Worm (Caenorhabditis elegans) whole organism, L4 larva: ENCODE results near the gene snfc-5.
"Not testable (repeated sequence)": the region's sequence is repeated elsewhere in the genome, so short reads cannot be mapped to it uniquely, and the experiment has no call there.

Experiments used
- D1046.2 ChIP-seq: fragments of 200-800 bp; sonication (Bioruptor generic); IDR thresholded peaks from 2 replicates; pipeline ENCODE4 v1.3.6; 2022; ENCODE audit warnings: missing genetic modification characterization, missing compliant biosample characterization
- F10B5.3 ChIP-seq: sonication (generic microtip); optimal IDR thresholded peaks from 2 replicates; lab custom pipeline; 2016; ENCODE audit warnings: mild to moderate bottlenecking, missing genetic modification characterization, missing compliant biosample characterization
- F26F4.8 ChIP-seq: fragments of 200-800 bp; sonication (Bioruptor generic); conservative IDR thresholded peaks from 2 replicates; pipeline ENCODE4 v1.3.6; 2022; ENCODE audit warnings: missing genetic modification characterization, missing compliant biosample characterization
- T20F7.1 ChIP-seq: fragments of 200-800 bp; sonication (Bioruptor generic); optimal IDR thresholded peaks from 2 replicates; lab custom pipeline; 2018; ENCODE audit warnings: mild to moderate bottlenecking, missing genetic modification characterization, missing compliant biosample characterization
- T26A8.4 ChIP-seq: fragments of 200-800 bp; sonication (Bioruptor generic); IDR thresholded peaks from 2 replicates; pipeline ENCODE4 v1.3.6; 2022; ENCODE audit warnings: missing genetic modification characterization, missing compliant biosample characterization
- Y75B8A.6 ChIP-seq: fragments of 200-800 bp; sonication (Bioruptor generic); IDR thresholded peaks from 2 replicates; pipeline ENCODE4 v1.3.6; 2022; ENCODE audit warnings: missing genetic modification reagents, missing genetic modification characterization, missing compliant biosample characterization
- ZK546.5 ChIP-seq, 2 experiments: sonication (generic microtip); optimal IDR thresholded peaks; 2 replicates each; lab custom pipeline; 2017; ENCODE audit warnings: missing biosample characterization in 2 of 2, missing genetic modification characterization in 2 of 2
- aha-1 ChIP-seq: fragments of 150-350 bp; peaks from one replicate; lab custom pipeline; 2014; ENCODE audit warnings: missing biosample characterization, missing genetic modification characterization
- aly-2 ChIP-seq: sonication (generic microtip); optimal IDR thresholded peaks from 2 replicates; lab custom pipeline; 2018; ENCODE audit warnings: missing biosample characterization, missing genetic modification characterization
- arid-1 ChIP-seq: fragments of 200-800 bp; sonication (Bioruptor generic); conservative IDR thresholded peaks from 2 replicates; pipeline ENCODE4 v1.3.6; 2022; ENCODE audit warnings: missing genetic modification reagents, missing genetic modification characterization, missing compliant biosample characterization
- ctbp-1 ChIP-seq: fragments of 200-800 bp; sonication (Bioruptor generic); IDR thresholded peaks from 2 replicates; pipeline ENCODE4 v1.3.6; 2022; ENCODE audit warnings: missing genetic modification reagents, missing genetic modification characterization, missing compliant biosample characterization
- daf-12 ChIP-seq: fragments of 150-350 bp; optimal IDR thresholded peaks from 2 replicates; lab custom pipeline; 2014; ENCODE audit warnings: missing biosample characterization, missing genetic modification reagents, missing genetic modification characterization
- daf-16 ChIP-seq, 3 experiments: sonication (generic microtip); optimal IDR thresholded peaks; 2 replicates each; lab custom pipeline; 2016 to 2017; ENCODE audit warnings: missing genetic modification characterization in 3 of 3, missing genetic modification reagents in 3 of 3, mild to moderate bottlenecking in 2 of 3, missing compliant biosample characterization in 2 of 3, missing biosample characterization in 1 of 3, moderate library complexity in 1 of 3
- dmd-8 ChIP-seq: fragments of 200-800 bp; sonication (Bioruptor generic); IDR thresholded peaks from 2 replicates; pipeline ENCODE4 v1.3.6; 2022; ENCODE audit warnings: missing genetic modification characterization, missing compliant biosample characterization
- duxl-1 ChIP-seq: sonication (generic microtip); optimal IDR thresholded peaks from 2 replicates; lab custom pipeline; 2016; ENCODE audit warnings: mild to moderate bottlenecking, missing genetic modification characterization, moderate library complexity, missing compliant biosample characterization; ENCODE audit not compliant: poor library complexity
- dve-1 ChIP-seq: sonication (generic microtip); optimal IDR thresholded peaks from 2 replicates; lab custom pipeline; 2017; ENCODE audit warnings: antibody characterized with exemption, mild to moderate bottlenecking, missing genetic modification characterization, missing compliant biosample characterization; ENCODE audit not compliant: insufficient read depth
- egl-43 ChIP-seq: fragments of 200-800 bp; sonication (Bioruptor generic); IDR thresholded peaks from 2 replicates; pipeline ENCODE4 v1.3.6; 2022; ENCODE audit warnings: missing genetic modification reagents, missing genetic modification characterization, missing compliant biosample characterization
- fos-1 ChIP-seq: fragments of 150-350 bp; optimal IDR thresholded peaks from 2 replicates; lab custom pipeline; 2014; ENCODE audit warnings: missing biosample characterization, missing genetic modification characterization
- hif-1 ChIP-seq, 2 experiments: sonication (generic microtip); optimal IDR thresholded peaks; 2 replicates each; lab custom pipeline; 2016 to 2017; ENCODE audit warnings: missing compliant biosample characterization in 2 of 2, missing genetic modification characterization in 2 of 2, missing genetic modification reagents in 2 of 2, missing genotype in 2 of 2, mild to moderate bottlenecking in 1 of 2
- hlh-11 ChIP-seq: fragments of 200-800 bp; sonication (Bioruptor generic); optimal IDR thresholded peaks from 2 replicates; lab custom pipeline; 2018; ENCODE audit warnings: mild to moderate bottlenecking, missing genetic modification characterization, missing compliant biosample characterization
- hmg-1.1 ChIP-seq: fragments of 200-800 bp; sonication (Bioruptor generic); IDR thresholded peaks from 2 replicates; pipeline ENCODE4 v1.3.6; 2022; ENCODE audit warnings: missing genetic modification reagents, missing genetic modification characterization, missing compliant biosample characterization
- jun-1 ChIP-seq: fragments of 150-350 bp; optimal IDR thresholded peaks from 2 replicates; lab custom pipeline; 2014; ENCODE audit warnings: missing biosample characterization, missing genetic modification reagents, missing genetic modification characterization
- lim-7 ChIP-seq: fragments of 200-800 bp; sonication (Bioruptor generic); IDR thresholded peaks from 2 replicates; pipeline ENCODE4 v1.3.6; 2022; ENCODE audit warnings: missing genetic modification characterization, missing compliant biosample characterization
- lin-1 ChIP-seq: fragments of 200-800 bp; sonication (Bioruptor generic); IDR thresholded peaks from 2 replicates; pipeline ENCODE4 v1.3.6; 2022; ENCODE audit warnings: missing genetic modification reagents, missing genetic modification characterization, missing compliant biosample characterization
- lin-15B ChIP-seq: fragments of 150-350 bp; sonication (generic microtip); optimal IDR thresholded peaks from 3 replicates; lab custom pipeline; 2014; ENCODE audit warnings: missing biosample characterization, missing genetic modification characterization
- lin-29 ChIP-seq: fragments of 200-800 bp; sonication (Bioruptor generic); IDR thresholded peaks from 2 replicates; pipeline ENCODE4 v1.3.6; 2022; ENCODE audit warnings: missing genetic modification reagents, missing genetic modification characterization, missing compliant biosample characterization
- mep-1 ChIP-seq: fragments of 150-350 bp; sonication (generic microtip); optimal IDR thresholded peaks from 3 replicates; lab custom pipeline; 2014; ENCODE audit warnings: missing biosample characterization, missing genetic modification characterization
- nhr-102 ChIP-seq: sonication (generic microtip); optimal IDR thresholded peaks from 2 replicates; lab custom pipeline; 2016; ENCODE audit warnings: mild to moderate bottlenecking, missing genetic modification characterization, moderate library complexity, missing compliant biosample characterization
- nhr-28 ChIP-seq: fragments of 150-350 bp; optimal IDR thresholded peaks from 2 replicates; lab custom pipeline; 2014; ENCODE audit warnings: missing biosample characterization, missing genetic modification characterization
- nhr-48 ChIP-seq: sonication (generic microtip); optimal IDR thresholded peaks from 2 replicates; lab custom pipeline; 2016; ENCODE audit warnings: mild to moderate bottlenecking, missing genetic modification characterization, missing compliant biosample characterization
- nhr-6 ChIP-seq: fragments of 150-350 bp; optimal IDR thresholded peaks from 2 replicates; lab custom pipeline; 2014; ENCODE audit warnings: missing biosample characterization, missing genetic modification characterization
- pha-4 ChIP-seq, 2 experiments: fragments of 150-350 bp in 1 of 2; fragments of 200-800 bp in 1 of 2; sonication (Bioruptor generic) in 1 of 2; IDR thresholded peaks in 1 of 2; optimal IDR thresholded peaks in 1 of 2; 2 replicates each; pipeline versions ENCODE4 v1.3.6 to Lab custom; 2014 to 2022; ENCODE audit warnings: missing genetic modification characterization in 2 of 2, missing genetic modification reagents in 2 of 2, missing biosample characterization in 1 of 2, missing compliant biosample characterization in 1 of 2
- pqm-1 ChIP-seq: sonication (generic microtip); optimal IDR thresholded peaks from 2 replicates; lab custom pipeline; 2017; ENCODE audit warnings: missing biosample characterization, missing genetic modification characterization
- sdz-12 ChIP-seq: fragments of 200-800 bp; sonication (Bioruptor generic); optimal IDR thresholded peaks from 2 replicates; lab custom pipeline; 2018; ENCODE audit warnings: mild to moderate bottlenecking, missing genetic modification characterization, missing compliant biosample characterization
- set-16 ChIP-seq: fragments of 200-800 bp; sonication (Bioruptor generic); IDR thresholded peaks from 2 replicates; pipeline ENCODE4 v1.3.6; 2022; ENCODE audit warnings: missing genetic modification reagents, missing genetic modification characterization, missing compliant biosample characterization
- skn-1 ChIP-seq: fragments of 150-350 bp; optimal IDR thresholded peaks from 2 replicates; lab custom pipeline; 2014; ENCODE audit warnings: missing biosample characterization, missing genetic modification characterization
- snpc-4 ChIP-seq: fragments of 150-350 bp; optimal IDR thresholded peaks from 2 replicates; lab custom pipeline; 2014; ENCODE audit warnings: missing biosample characterization, missing genetic modification characterization
- spr-3 ChIP-seq: fragments of 200-800 bp; sonication (Bioruptor generic); optimal IDR thresholded peaks from 2 replicates; lab custom pipeline; 2018; ENCODE audit warnings: mild to moderate bottlenecking, missing genetic modification characterization, missing compliant biosample characterization
- tra-1 ChIP-seq: fragments of 200-800 bp; sonication (Bioruptor generic); IDR thresholded peaks from 2 replicates; pipeline ENCODE4 v1.3.6; 2022; ENCODE audit warnings: missing genetic modification reagents, missing genetic modification characterization, missing compliant biosample characterization
- zfp-3 ChIP-seq: fragments of 200-800 bp; sonication (Bioruptor generic); conservative IDR thresholded peaks from 2 replicates; pipeline ENCODE4 v1.3.6; 2022; ENCODE audit warnings: missing genetic modification reagents, missing genetic modification characterization, missing compliant biosample characterization

Gene snfc-5

ce11 chrIII:4369381-4369809, 35.2 kb upstream of the snfc-5 start (continued):
- TF ChIP-seq D1046.2 (GFP tag; lab: Robert Waterston, UW) (peak; percentile 52; the same call in 1 of the 2 replicates), daf-16 (GFP tag; optimal IDR thresholded peaks at IDR 0.05; lab: Kevin White, UChicago) (peak; percentile 20 to 54), daf-16 (tag; optimal IDR thresholded peaks at IDR 0.05; lab: Kevin White, UChicago) (peak; percentile 24), nhr-6 (peak; percentile 30), dmd-8 (GFP tag; lab: Robert Waterston, UW) (peak; percentile 78; the same call in 1 of the 2 replicates), Y75B8A.6 (GFP tag; lab: Robert Waterston, UW) (peak; percentile 59; the same call in 1 of the 2 replicates), dve-1 (tag; lab: Kevin White, UChicago) (peak; percentile 61), nhr-28 (peak; percentile 37), hmg-1.1 (GFP tag; lab: Robert Waterston, UW) (peak; percentile 88), duxl-1 (tag; lab: Kevin White, UChicago) (peak; percentile 5), tra-1 (GFP tag; lab: Robert Waterston, UW) (peak; percentile 65), nhr-102 (tag; lab: Kevin White, UChicago) (peak; percentile 71), pqm-1 (tag; lab: Kevin White, UChicago) (peak; percentile 3), lim-7 (peak; percentile 71), F10B5.3 (peak; percentile 49), jun-1 (tag; lab: Kevin White, UChicago) (peak; percentile 6), pha-4 (GFP tag; IDR thresholded peaks at IDR 0.05; lab: Robert Waterston, UW) (peak; percentile 84), set-16 (peak; percentile 90), spr-3 (GFP tag; lab: Kevin White, UChicago) (peak; percentile 51), T26A8.4 (peak; percentile 84), egl-43 (GFP tag; lab: Robert Waterston, UW) (peak; percentile 94), zfp-3 (GFP tag; lab: Robert Waterston, UW) (peak; percentile 82), nhr-48 (tag; lab: Kevin White, UChicago) (peak; percentile 67), T20F7.1 (GFP tag; lab: Kevin White, UChicago) (peak; percentile 57), lin-1 (GFP tag; lab: Robert Waterston, UW) (0 out of 2 replicates have a peak, but pooled peaks have one; percentile 43)
- not testable (repeated sequence) for TF ChIP-seq pha-4 (tag; optimal IDR thresholded peaks at IDR 0.05; lab: Kevin White, UChicago)

- TF ChIP-seq ZK546.5 (tag; optimal IDR thresholded peaks at IDR 0.05; lab: Kevin White, UChicago) (no peak), jun-1 (tag; lab: Kevin White, UChicago) (no peak), lin-15B (tag; lab: Kevin White, UChicago) (no peak), fos-1 (tag; lab: Kevin White, UChicago) (no peak), D1046.2 (GFP tag; lab: Robert Waterston, UW) (no peak), hlh-11 (tag; lab: Kevin White, UChicago) (no peak), pha-4 (GFP tag; IDR thresholded peaks at IDR 0.05; lab: Robert Waterston, UW) (no peak), pha-4 (tag; optimal IDR thresholded peaks at IDR 0.05; lab: Kevin White, UChicago) (no peak), lin-29 (GFP tag; lab: Robert Waterston, UW) (no peak), aha-1 (no peak), nhr-48 (tag; lab: Kevin White, UChicago) (no peak)
Observed at ce11 chrIII:4370585-4370984, 34.0 kb upstream of the snfc-5 start, which contains the start of gene ckb-3. Gene ckb-3, plus strand, starts transcription at chrIII:4370885.

DNA sequence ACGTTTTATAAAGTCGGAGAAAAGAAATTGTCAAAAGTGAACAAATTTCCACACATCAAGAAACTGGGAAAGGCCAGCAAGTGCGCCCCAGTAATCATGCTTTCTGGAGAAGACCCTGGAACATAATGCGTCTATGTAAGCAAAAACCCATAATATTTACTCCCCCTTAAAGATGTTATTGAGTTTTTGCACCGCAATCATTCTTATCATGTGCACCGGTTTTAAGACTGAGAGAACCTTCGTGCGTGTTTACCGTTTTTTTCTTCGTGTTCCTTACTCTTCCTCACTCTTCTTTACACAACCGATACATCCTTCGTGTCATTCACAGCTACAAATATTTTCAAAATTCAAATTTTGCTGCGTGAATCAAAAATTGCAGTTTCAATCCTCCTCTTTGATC, 31.7 kb upstream of the snfc-5 start:
- TF ChIP-seq daf-16 (GFP tag; optimal IDR thresholded peaks at IDR 0.05; lab: Kevin White, UChicago) = no peak
- TF ChIP-seq daf-16 (tag; optimal IDR thresholded peaks at IDR 0.05; lab: Kevin White, UChicago) = peak; percentile 97
- no peak for TF ChIP-seq sdz-12 (GFP tag; lab: Kevin White, UChicago)

ce11 chrIII:4374854-4375253, 29.7 kb upstream of the snfc-5 start, which contains the start of gene pals-26:
Gene pals-26, plus strand, starts transcription at chrIII:4375154.
- TF ChIP-seq aly-2 (tag; lab: Kevin White, UChicago) (no peak), snpc-4 (tag; lab: Kevin White, UChicago) (no peak), ctbp-1 (GFP tag; lab: Robert Waterston, UW) (no peak), F26F4.8 (GFP tag; lab: Robert Waterston, UW) (no peak), skn-1 (no peak), duxl-1 (tag; lab: Kevin White, UChicago) (no peak), aha-1 (no peak), fos-1 (tag; lab: Kevin White, UChicago) (no peak), mep-1 (tag; lab: Kevin White, UChicago) (no peak), nhr-6 (no peak), lin-15B (tag; lab: Kevin White, UChicago) (no peak), arid-1 (GFP tag; lab: Robert Waterston, UW) (no peak), daf-12 (no peak), hif-1 (tag; optimal IDR thresholded peaks at IDR 0.05; lab: Kevin White, UChicago) (no peak)
